Worm (Caenorhabditis elegans) whole organism, midembryonic: Measurements from ENCODE around the gene ech-1.1.
"Not testable (repeated sequence)": the region's sequence is repeated elsewhere in the genome, so short reads cannot be mapped to it uniquely, and the experiment has no call there.

ENCODE experiments used
- T22C8.4 ChIP-seq: fragments of 200-800 bp; sonication (Bioruptor generic); IDR thresholded peaks from 2 replicates; pipeline ENCODE4 v1.3.6; 2022; ENCODE audit warnings: missing genetic modification characterization, missing compliant biosample characterization
- med-1 ChIP-seq: sonication (generic microtip); optimal IDR thresholded peaks from 2 replicates; lab custom pipeline; 2017; ENCODE audit warnings: missing genetic modification characterization, mild to moderate bottlenecking, missing compliant biosample characterization, antibody characterized with exemption, missing genetic modification reagents; ENCODE audit not compliant: insufficient read depth

DNA sequence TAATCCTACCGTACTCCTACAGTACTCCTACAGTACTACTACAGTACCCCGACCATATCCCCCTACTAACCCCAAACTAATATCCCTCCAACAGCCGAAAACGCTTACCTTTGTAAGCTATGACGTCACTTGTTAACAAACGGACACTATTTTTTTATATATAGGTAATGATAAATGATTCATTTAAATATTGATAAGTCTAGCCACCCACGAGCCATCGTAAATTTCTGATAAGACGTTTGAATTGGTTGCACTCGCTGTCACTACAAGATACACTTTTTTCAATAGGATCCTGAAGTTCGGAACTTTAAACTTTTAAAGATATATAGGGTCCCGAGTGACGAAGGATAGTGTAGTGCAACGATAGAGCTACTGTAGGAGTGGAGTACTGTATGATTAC is 38.7 kb downstream of the ech-1.1 start, which contains the start of gene nhr-247:
- not testable (repeated sequence) for TF ChIP-seq med-1; T22C8.4 (GFP tag; lab: Robert Waterston, UW)
